Fruit fly (Drosophila melanogaster): ENCODE measurements around the gene del.

The del gene

DNA sequence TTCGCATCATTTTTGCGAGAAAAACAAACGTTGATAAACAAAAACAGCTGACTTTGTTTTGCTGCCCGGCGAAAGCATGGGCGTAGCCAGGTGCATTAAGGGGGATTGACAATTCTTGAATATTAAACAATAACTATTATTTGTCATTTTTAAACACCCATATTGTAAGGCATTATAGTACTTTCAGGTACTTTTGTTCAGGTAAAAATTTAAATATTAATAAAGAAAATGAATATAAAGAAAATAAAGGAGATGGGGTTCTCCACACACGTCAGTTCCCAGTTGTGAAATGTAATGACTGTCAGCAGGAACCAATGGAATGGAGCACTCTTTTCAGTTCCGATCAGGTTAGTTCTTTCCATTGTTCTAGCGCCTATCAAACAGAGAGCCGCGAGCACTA is 10.2 kb upstream of the del start, which contains the start of the genes Coq3 and Pld3 (continued):
- TF ChIP-seq bsh (GFP tag; optimal IDR thresholded peaks at IDR 0.05) (peak; percentile 81 to 87), tap (tag; optimal IDR thresholded peaks at IDR 0.05) (peak; percentile 72), CG15514 (GFP tag; optimal IDR thresholded peaks at IDR 0.05) (peak; percentile 97), CG9727 (GFP tag; optimal IDR thresholded peaks at IDR 0.05) (peak; percentile 77), CG10543 (GFP tag; optimal IDR thresholded peaks at IDR 0.05) (peak; percentile 65), CG17328 (GFP tag; IDR thresholded peaks at IDR 0.05) (peak; percentile 76), CG10209 (GFP tag; optimal IDR thresholded peaks at IDR 0.05) (peak; percentile 81), wek (GFP tag; optimal IDR thresholded peaks at IDR 0.05) (peak; percentile 30), gsb (GFP tag; IDR thresholded peaks at IDR 0.05) (peak; percentile 60), ranshi (GFP tag; IDR thresholded peaks at IDR 0.05) (peak; percentile 79), ems (GFP tag; optimal IDR thresholded peaks at IDR 0.05) (peak; percentile 71), slou (GFP tag; optimal IDR thresholded peaks at IDR 0.05) (peak; percentile 77), CG4424 (GFP tag; optimal IDR thresholded peaks at IDR 0.05) (peak; percentile 82), Optix (GFP tag; IDR thresholded peaks at IDR 0.05) (peak; percentile 74; the same call in 2 of the 3 replicates), fd3F (GFP tag; optimal IDR thresholded peaks at IDR 0.05) (peak; percentile 66), TFAM (GFP tag; optimal IDR thresholded peaks at IDR 0.05) (no peak), ken (GFP tag; IDR thresholded peaks at IDR 0.05) (peak; percentile 61; the same call in 2 of the 3 replicates), zfh1 (GFP tag; IDR thresholded peaks at IDR 0.05) (peak; percentile 90), CG15269 (tag; optimal IDR thresholded peaks at IDR 0.05) (peak; percentile 84), shn (GFP tag; optimal IDR thresholded peaks at IDR 0.05) (peak; percentile 42), ATbp (GFP tag; optimal IDR thresholded peaks at IDR 0.05) (peak; percentile 68), her (GFP tag; optimal IDR thresholded peaks at IDR 0.05) (peak; percentile 67), amos (GFP tag; IDR thresholded peaks at IDR 0.05; ENCODE audit: partially characterized antibody) (no peak), CG10979 (tag; optimal IDR thresholded peaks at IDR 0.05) (peak; percentile 80), CG12299 (tag; optimal IDR thresholded peaks at IDR 0.05) (peak; percentile 57), CG4282 (GFP tag; optimal IDR thresholded peaks at IDR 0.05) (no peak), CG11504 (tag; optimal IDR thresholded peaks at IDR 0.05) (peak; percentile 86), Ssrp (tag; optimal IDR thresholded peaks at IDR 0.05) (peak; percentile 73), Lim3 (GFP tag; IDR thresholded peaks at IDR 0.05) (no peak), CG31441 (GFP tag; IDR thresholded peaks at IDR 0.05) (peak; percentile 92), CG2129 (GFP tag; IDR thresholded peaks at IDR 0.05; ENCODE audit: partially characterized antibody) (no peak), Sox102F (GFP tag; optimal IDR thresholded peaks at IDR 0.05) (peak; percentile 87), Rfx (GFP tag; IDR thresholded peaks at IDR 0.05) (peak; percentile 89), CG10147 (GFP tag; optimal IDR thresholded peaks at IDR 0.05) (peak; percentile 76), CG43689 (GFP tag; IDR thresholded peaks at IDR 0.05) (peak; percentile 73), CHES-1-like (GFP tag; optimal IDR thresholded peaks at IDR 0.05) (peak; percentile 68), CG8089 (GFP tag; optimal IDR thresholded peaks at IDR 0.05) (peak; percentile 39), CoRest (tag; optimal IDR thresholded peaks at IDR 0.05) (peak; percentile 82), CG11456 (GFP tag; IDR thresholded peaks at IDR 0.05) (peak; percentile 85), CG10654 (GFP tag; optimal IDR thresholded peaks at IDR 0.05) (peak; percentile 83), Doc3 (GFP tag; IDR thresholded peaks at IDR 0.05; ENCODE audit: partially characterized antibody) (no peak), Dbx (GFP tag; IDR thresholded peaks at IDR 0.05) (peak; percentile 85), CG6813 (GFP tag; optimal IDR thresholded peaks at IDR 0.05) (peak; percentile 68), gt (GFP tag; IDR thresholded peaks at IDR 0.05) (no peak), Abd-B (GFP tag; optimal IDR thresholded peaks at IDR 0.05) (peak; percentile 60), CG12744 (GFP tag; optimal IDR thresholded peaks at IDR 0.05) (peak; percentile 63), grau (tag; optimal IDR thresholded peaks at IDR 0.05) (peak; percentile 83), CG13624 (GFP tag; optimal IDR thresholded peaks at IDR 0.05) (peak; percentile 69), Dref (GFP tag; IDR thresholded peaks at IDR 0.05) (no peak), otp (GFP tag; IDR thresholded peaks at IDR 0.05) (peak; percentile 72; the same call in 2 of the 3 replicates)
